Worm (Caenorhabditis elegans) whole organism, young adult: ENCODE results near the gene ncx-3.

Experiments
- B0336.3 ChIP-seq: fragments of 200-800 bp; sonication (Bioruptor generic); IDR thresholded peaks from 2 replicates; pipeline ENCODE4 v1.3.6; 2022; ENCODE audit warnings: missing genetic modification characterization, missing compliant biosample characterization
- ama-1 ChIP-seq, 3 experiments: fragments of 150-350 bp in 1 of 3; sonication (generic microtip) in 2 of 3; optimal IDR thresholded peaks; 2 replicates each; lab custom pipeline; 2014 to 2018; ENCODE audit warnings: missing biosample characterization in 2 of 3, missing genetic modification characterization in 2 of 3, missing genetic modification reagents in 2 of 3
- pha-4 ChIP-seq: fragments of 150-350 bp; sonication (generic microtip); optimal IDR thresholded peaks from 2 replicates; lab custom pipeline; 2014; ENCODE audit warnings: missing biosample characterization, missing genetic modification reagents, missing genetic modification characterization
- ztf-25 ChIP-seq: fragments of 200-800 bp; sonication (Bioruptor generic); IDR thresholded peaks from 2 replicates; pipeline ENCODE4 v1.3.6; 2022; ENCODE audit warnings: missing genetic modification reagents, missing genetic modification characterization, missing compliant biosample characterization
- ztf-6 ChIP-seq: fragments of 200-800 bp; sonication (Bioruptor generic); IDR thresholded peaks from 2 replicates; pipeline ENCODE4 v1.3.6; 2022; ENCODE audit warnings: missing genetic modification reagents, missing genetic modification characterization, missing compliant biosample characterization

- TF ChIP-seq B0336.3 (GFP tag; lab: Robert Waterston, UW) (no peak), pha-4 (no peak), ztf-25 (GFP tag; lab: Robert Waterston, UW) (no peak), ztf-6 (GFP tag; lab: Robert Waterston, UW) (no peak), ama-1 (optimal IDR thresholded peaks at IDR 0.05; lab: Kevin White, UChicago) (no peak), ama-1 (GFP tag; optimal IDR thresholded peaks at IDR 0.05; lab: Kevin White, UChicago) (no peak)
Observed at ce11 chrIV:10771296-10771695, 54.8 kb downstream of the ncx-3 start.
